Fruit fly (Drosophila melanogaster): ENCODE results near the gene Prp3.

Prp3 gene

dm6 chr3L:19905427-19905826 lies 4.7 kb upstream of the Prp3 start:
- no peak for TF ChIP-seq gl (tag; optimal IDR thresholded peaks at IDR 0.05)
- no peak for TF ChIP-seq CG14655 (GFP tag; optimal IDR thresholded peaks at IDR 0.05)
- peak; percentile 11; the same call in 1 of the 2 replicates for TF ChIP-seq CG12605 (GFP tag; IDR thresholded peaks at IDR 0.05)
- no peak for TF ChIP-seq D1 (tag; optimal IDR thresholded peaks at IDR 0.05)
- TF ChIP-seq CG15710 (tag; optimal IDR thresholded peaks at IDR 0.05), result peak; percentile 8
- no peak for TF ChIP-seq CG13204 (GFP tag; optimal IDR thresholded peaks at IDR 0.05)
- TF ChIP-seq CG4496 (GFP tag; IDR thresholded peaks at IDR 0.05), result peak; percentile 65; the same call in 2 of the 3 replicates
- TF ChIP-seq Ets98B (GFP tag; IDR thresholded peaks at IDR 0.05), result 0 out of 2 replicates have a peak, but pooled peaks have one; percentile 29
- TF ChIP-seq CG10348 (GFP tag; IDR thresholded peaks at IDR 0.05), result no peak
- TF ChIP-seq fd96Ca (GFP tag; IDR thresholded peaks at IDR 0.05), result peak; percentile 41; the same call in 1 of the 3 replicates
- TF ChIP-seq CG17806 (tag; optimal IDR thresholded peaks at IDR 0.05), result no peak
- no peak for TF ChIP-seq rn (GFP tag; IDR thresholded peaks at IDR 0.05)
- TF ChIP-seq CG8301 (tag; optimal IDR thresholded peaks at IDR 0.05), result no peak
- peak; percentile 16 for TF ChIP-seq Pif1B (GFP tag; optimal IDR thresholded peaks at IDR 0.05)
- no peak for TF ChIP-seq CG34367 (tag; optimal IDR thresholded peaks at IDR 0.05)
- no peak for TF ChIP-seq EcR (GFP tag; optimal IDR thresholded peaks at IDR 0.05)
- TF ChIP-seq CG8159 (tag; optimal IDR thresholded peaks at IDR 0.05), result peak; percentile 32
- no peak for TF ChIP-seq CG32121 (GFP tag; IDR thresholded peaks at IDR 0.05)
- no peak for TF ChIP-seq CG9948 (tag; optimal IDR thresholded peaks at IDR 0.05)
- peak; percentile 28 for TF ChIP-seq Pif1A (GFP tag; optimal IDR thresholded peaks at IDR 0.05)
- TF ChIP-seq Snoo (tag; optimal IDR thresholded peaks at IDR 0.05), result no peak

- TF ChIP-seq CG14655 (GFP tag; optimal IDR thresholded peaks at IDR 0.05) (no peak), CG32121 (GFP tag; IDR thresholded peaks at IDR 0.05) (no peak), CG12605 (GFP tag; IDR thresholded peaks at IDR 0.05) (0 out of 2 replicates have a peak, but pooled peaks have one; percentile 36)
These were observed 3.9 kb upstream of the Prp3 start for dm6 chr3L:19906148-19906752.

dm6 chr3L:19906780-19907705 lies 3.1 kb upstream of the Prp3 start:
- no peak for TF ChIP-seq CG17806 (tag; optimal IDR thresholded peaks at IDR 0.05)
- TF ChIP-seq CG34367 (tag; optimal IDR thresholded peaks at IDR 0.05), result no peak
- no peak for TF ChIP-seq CG9948 (tag; optimal IDR thresholded peaks at IDR 0.05)
- TF ChIP-seq CG13204 (GFP tag; optimal IDR thresholded peaks at IDR 0.05), result no peak
- no peak for TF ChIP-seq Ets98B (GFP tag; IDR thresholded peaks at IDR 0.05)
- TF ChIP-seq rn (GFP tag; IDR thresholded peaks at IDR 0.05), result no peak
- no peak for TF ChIP-seq Pif1B (GFP tag; optimal IDR thresholded peaks at IDR 0.05)
- TF ChIP-seq gl (tag; optimal IDR thresholded peaks at IDR 0.05), result no peak
- TF ChIP-seq CG8301 (tag; optimal IDR thresholded peaks at IDR 0.05), result no peak
- no peak for TF ChIP-seq CG8159 (tag; optimal IDR thresholded peaks at IDR 0.05)
- TF ChIP-seq EcR (GFP tag; optimal IDR thresholded peaks at IDR 0.05), result no peak
- no peak for TF ChIP-seq CG14655 (GFP tag; optimal IDR thresholded peaks at IDR 0.05)
- no peak for TF ChIP-seq Pif1A (GFP tag; optimal IDR thresholded peaks at IDR 0.05)

dm6 chr3L:19907706-19908070 lies 2.4 kb upstream of the Prp3 start:
- TF ChIP-seq CG4496 (GFP tag; IDR thresholded peaks at IDR 0.05) (peak; percentile 29; the same call in 1 of the 3 replicates), CG14655 (GFP tag; optimal IDR thresholded peaks at IDR 0.05) (no peak)

- no peak for TF ChIP-seq CG14655 (GFP tag; optimal IDR thresholded peaks at IDR 0.05)
- TF ChIP-seq CG12605 (GFP tag; IDR thresholded peaks at IDR 0.05), result peak; percentile 7; the same call in 1 of the 2 replicates
- no peak for TF ChIP-seq CG34367 (tag; optimal IDR thresholded peaks at IDR 0.05)
- no peak for TF ChIP-seq fd96Ca (GFP tag; IDR thresholded peaks at IDR 0.05)
- TF ChIP-seq Snoo (tag; optimal IDR thresholded peaks at IDR 0.05), result no peak
- TF ChIP-seq D1 (tag; optimal IDR thresholded peaks at IDR 0.05), result no peak
- no peak for TF ChIP-seq rn (GFP tag; IDR thresholded peaks at IDR 0.05)
- no peak for TF ChIP-seq CG17806 (tag; optimal IDR thresholded peaks at IDR 0.05)
- TF ChIP-seq CG4496 (GFP tag; IDR thresholded peaks at IDR 0.05), result peak; percentile 19; the same call in 1 of the 3 replicates
- no peak for TF ChIP-seq CG8301 (tag; optimal IDR thresholded peaks at IDR 0.05)
- no peak for TF ChIP-seq CG10348 (GFP tag; IDR thresholded peaks at IDR 0.05)
- no peak for TF ChIP-seq CG15710 (tag; optimal IDR thresholded peaks at IDR 0.05)
- TF ChIP-seq Pif1B (GFP tag; optimal IDR thresholded peaks at IDR 0.05), result no peak
- no peak for TF ChIP-seq gl (tag; optimal IDR thresholded peaks at IDR 0.05)
- TF ChIP-seq EcR (GFP tag; optimal IDR thresholded peaks at IDR 0.05), result peak; percentile 18
- peak; percentile 62; the same call in 1 of the 2 replicates for TF ChIP-seq CG32121 (GFP tag; IDR thresholded peaks at IDR 0.05)
- TF ChIP-seq Ets98B (GFP tag; IDR thresholded peaks at IDR 0.05), result peak; percentile 28; the same call in 1 of the 2 replicates
These were observed 1.6 kb upstream of the Prp3 start for dm6 chr3L:19908201-19909127.
